Worm (Caenorhabditis elegans): ENCODE results near the gene F52E1.2.

DNA sequence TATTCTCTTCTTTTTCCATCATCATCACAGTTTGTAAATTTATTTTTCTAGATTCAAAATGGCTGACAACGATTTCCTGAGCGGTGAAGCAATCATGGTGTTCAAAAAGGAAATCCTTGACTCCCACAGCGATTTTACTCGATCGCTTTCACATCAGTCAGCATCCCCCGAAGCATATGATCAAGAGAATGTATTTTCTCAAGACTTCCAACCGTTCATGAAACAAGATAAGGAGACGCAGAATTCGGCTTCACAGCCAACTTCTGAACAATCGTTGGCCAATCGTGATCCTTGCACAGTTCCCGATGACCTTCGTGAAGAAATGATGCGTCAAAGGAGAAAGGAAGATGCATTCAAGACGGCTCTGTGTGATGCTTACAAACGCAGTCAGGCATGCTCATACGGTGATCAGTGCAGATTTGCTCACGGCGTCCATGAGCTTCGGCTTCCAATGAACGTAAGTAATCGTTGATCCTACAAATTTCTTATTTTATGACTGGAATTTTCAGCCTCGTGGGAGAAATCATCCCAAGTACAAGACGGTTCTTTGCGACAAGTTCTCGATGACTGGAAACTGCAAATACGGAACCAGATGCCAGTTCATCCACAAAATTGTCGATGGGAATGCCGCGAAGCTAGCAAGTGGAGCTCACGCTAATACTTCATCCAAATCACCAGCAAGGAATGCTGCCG is 3.8 kb downstream of the F52E1.2 start, which contains the start of gene pos-1:
- TF ChIP-seq swsn-7 (tag; optimal IDR thresholded peaks at IDR 0.05), result no peak
- no peak for TF ChIP-seq mdl-1 (tag; optimal IDR thresholded peaks at IDR 0.05)
- no peak for TF ChIP-seq sptf-1 (tag; optimal IDR thresholded peaks at IDR 0.05)
- no peak for TF ChIP-seq lin-13 (GFP tag; optimal IDR thresholded peaks at IDR 0.05)
- TF ChIP-seq ztf-4 (tag; optimal IDR thresholded peaks at IDR 0.05), result no peak
- TF ChIP-seq ztf-11 (tag; optimal IDR thresholded peaks at IDR 0.05), result no peak
- no peak for TF ChIP-seq nhr-20 (tag; optimal IDR thresholded peaks at IDR 0.05)
